Worm (Caenorhabditis elegans) whole organism, L4/young adult: ENCODE measurements around the gene C10C5.4.

Source experiments
- W03F9.2 ChIP-seq: fragments of 150-350 bp; optimal IDR thresholded peaks from 2 replicates; lab custom pipeline; 2014; ENCODE audit warnings: missing biosample characterization, missing genetic modification characterization
- dao-5 ChIP-seq: sonication (generic microtip); optimal IDR thresholded peaks from 2 replicates; lab custom pipeline; 2016; ENCODE audit warnings: missing genotype, missing genetic modification characterization, moderate library complexity, missing compliant biosample characterization
- him-1 ChIP-seq: sonication (generic microtip); optimal IDR thresholded peaks from 2 replicates; lab custom pipeline; 2016; ENCODE audit warnings: missing genotype, missing genetic modification reagents, missing genetic modification characterization, missing compliant biosample characterization

Gene C10C5.4

ce11 chrIV:9427959-9428358, 49.6 kb downstream of the C10C5.4 start, which contains the start of gene F59B8.1:
Gene F59B8.1 (plus strand): TSS chrIV:9428259.
- TF ChIP-seq dao-5, result no peak
- no peak for TF ChIP-seq W03F9.2
- TF ChIP-seq him-1 (tag; lab: Kevin White, UChicago), result no peak
